Worm (Caenorhabditis elegans): Measurements from ENCODE around the gene W03C9.2.

DNA sequence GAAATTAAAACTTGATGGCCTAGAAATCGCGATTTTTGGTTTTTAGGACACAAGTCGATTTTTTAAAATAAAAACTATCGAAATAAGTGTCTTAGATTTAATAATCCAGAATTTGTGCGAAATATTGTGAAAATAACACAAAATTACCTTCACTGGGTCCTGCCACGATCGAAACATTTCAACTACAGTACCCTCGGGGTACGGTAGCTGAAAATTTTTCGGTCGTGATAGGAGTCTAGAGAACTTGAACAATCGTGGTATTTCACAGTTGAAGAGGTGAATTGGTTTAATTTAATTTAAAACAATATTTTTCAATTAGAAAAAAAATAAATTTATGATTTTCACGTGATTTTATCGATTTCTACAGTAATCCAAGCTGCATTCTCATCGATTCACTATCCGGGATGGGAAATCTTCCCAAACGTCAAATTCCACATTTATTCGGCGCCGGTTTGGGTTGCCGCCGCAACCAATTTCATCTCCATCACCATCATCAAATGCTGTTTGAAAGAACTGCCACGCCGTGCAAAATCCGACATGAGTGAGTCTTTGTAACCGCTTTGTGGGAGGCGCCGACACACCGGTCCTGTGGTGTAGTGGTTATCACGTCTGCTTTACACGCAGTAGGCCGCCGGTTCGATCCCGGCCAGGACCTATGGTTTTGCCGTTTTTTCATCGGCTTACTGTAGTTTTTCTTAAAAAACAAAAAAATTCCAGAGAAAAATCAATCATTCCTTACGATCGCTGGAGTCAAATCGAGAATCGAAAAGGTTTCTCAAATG is 3.2 kb upstream of the W03C9.2 start:
- no peak for TF ChIP-seq dao-5 (tag; optimal IDR thresholded peaks at IDR 0.05)
- TF ChIP-seq him-1 (tag; optimal IDR thresholded peaks at IDR 0.05) = no peak
- no peak for TF ChIP-seq W03F9.2 (tag; optimal IDR thresholded peaks at IDR 0.05)

Measured in whole organism, L4/young adult.